Worm (Caenorhabditis elegans) whole organism, L3 larva: ENCODE measurements around the gene nol-56.

Source experiments
- sea-2 ChIP-seq: fragments of 150-350 bp; sonication (generic microtip); optimal IDR thresholded peaks from 4 replicates; lab custom pipeline; 2014; ENCODE audit warnings: missing biosample characterization, missing genetic modification reagents, missing genetic modification characterization
- skn-1 ChIP-seq: fragments of 150-350 bp; optimal IDR thresholded peaks from 2 replicates; lab custom pipeline; 2014; ENCODE audit warnings: missing biosample characterization, missing genetic modification characterization
- ztf-11 ChIP-seq: fragments of 150-350 bp; optimal IDR thresholded peaks from 2 replicates; lab custom pipeline; 2014; ENCODE audit warnings: missing biosample characterization, missing genetic modification characterization

DNA sequence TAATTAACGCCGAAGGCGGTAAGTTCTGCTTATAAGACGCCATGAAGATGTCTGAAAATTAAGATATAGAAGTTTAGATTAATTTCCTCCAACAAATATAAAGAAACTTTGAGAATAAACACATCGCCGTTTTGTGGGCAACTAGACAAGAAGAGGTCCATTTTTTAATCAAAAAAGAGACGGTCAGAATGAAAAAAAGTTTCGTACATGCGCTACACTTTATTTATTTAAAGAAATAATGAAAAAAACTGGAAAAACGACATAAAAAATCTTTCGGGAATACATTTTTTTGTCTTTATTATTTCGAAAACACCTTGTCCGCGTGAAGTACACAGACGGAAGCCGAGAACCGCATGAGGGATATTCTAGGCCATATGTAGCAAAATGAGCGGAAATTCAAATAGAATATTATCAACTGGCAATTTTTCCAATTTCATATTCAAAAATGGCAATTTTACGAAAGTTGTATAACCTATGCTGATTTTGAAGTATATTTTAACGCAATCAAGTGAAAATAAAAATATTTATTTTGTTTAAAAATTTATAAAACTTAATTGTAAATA lies 3.1 kb upstream of the nol-56 start, which contains the start of gene sluh-7:
- TF ChIP-seq ztf-11 (no peak), sea-2 (GFP tag; lab: Kevin White, UChicago) (no peak), skn-1 (no peak)
